Fruit fly (Drosophila melanogaster): Measurements from ENCODE around the gene CG17380.

CG17380 gene

dm6 chr3R:23417650-23418049 lies 14.1 kb upstream of the CG17380 start:
- TF ChIP-seq CG17806 (tag; optimal IDR thresholded peaks at IDR 0.05), result no peak
- TF ChIP-seq CG8301 (tag; optimal IDR thresholded peaks at IDR 0.05), result peak; percentile 39
- no peak for TF ChIP-seq CG34367 (tag; optimal IDR thresholded peaks at IDR 0.05)
- TF ChIP-seq CG10348 (GFP tag; IDR thresholded peaks at IDR 0.05), result no peak
- TF ChIP-seq fd96Ca (GFP tag; IDR thresholded peaks at IDR 0.05), result peak; percentile 52; the same call in 1 of the 3 replicates
- no peak for TF ChIP-seq CG15710 (tag; optimal IDR thresholded peaks at IDR 0.05)
- TF ChIP-seq CG9948 (tag; optimal IDR thresholded peaks at IDR 0.05), result no peak
- no peak for TF ChIP-seq D1 (tag; optimal IDR thresholded peaks at IDR 0.05)
- TF ChIP-seq CG4496 (GFP tag; IDR thresholded peaks at IDR 0.05), result 0 out of 3 replicates have a peak, but pooled peaks have one; percentile 36
- TF ChIP-seq rn (GFP tag; IDR thresholded peaks at IDR 0.05), result no peak
- TF ChIP-seq gl (tag; optimal IDR thresholded peaks at IDR 0.05), result no peak
- no peak for TF ChIP-seq CG13204 (GFP tag; optimal IDR thresholded peaks at IDR 0.05)
- TF ChIP-seq CG32121 (GFP tag; IDR thresholded peaks at IDR 0.05), result no peak
- TF ChIP-seq CG14655 (GFP tag; optimal IDR thresholded peaks at IDR 0.05), result peak; percentile 30
- no peak for TF ChIP-seq Pif1A (GFP tag; optimal IDR thresholded peaks at IDR 0.05)
- no peak for TF ChIP-seq Pif1B (GFP tag; optimal IDR thresholded peaks at IDR 0.05)
- TF ChIP-seq CG8159 (tag; optimal IDR thresholded peaks at IDR 0.05), result no peak
- TF ChIP-seq Snoo (tag; optimal IDR thresholded peaks at IDR 0.05), result no peak
- no peak for TF ChIP-seq EcR (GFP tag; optimal IDR thresholded peaks at IDR 0.05)
- TF ChIP-seq CG12605 (GFP tag; IDR thresholded peaks at IDR 0.05), result no peak
- peak; percentile 29 for TF ChIP-seq Ets98B (GFP tag; IDR thresholded peaks at IDR 0.05)

dm6 chr3R:23416579-23416978 lies 13.1 kb upstream of the CG17380 start:
- TF ChIP-seq CG9948 (tag; optimal IDR thresholded peaks at IDR 0.05) (no peak), CG17806 (tag; optimal IDR thresholded peaks at IDR 0.05) (no peak), Pif1A (GFP tag; optimal IDR thresholded peaks at IDR 0.05) (peak; percentile 52), Ets98B (GFP tag; IDR thresholded peaks at IDR 0.05) (peak; percentile 75), CG32121 (GFP tag; IDR thresholded peaks at IDR 0.05) (peak; percentile 75), D1 (tag; optimal IDR thresholded peaks at IDR 0.05) (no peak), CG8301 (tag; optimal IDR thresholded peaks at IDR 0.05) (peak; percentile 69), CG8159 (tag; optimal IDR thresholded peaks at IDR 0.05) (no peak), CG4496 (GFP tag; IDR thresholded peaks at IDR 0.05) (peak; percentile 65; the same call in 2 of the 3 replicates), CG34367 (tag; optimal IDR thresholded peaks at IDR 0.05) (no peak), Snoo (tag; optimal IDR thresholded peaks at IDR 0.05) (no peak), Pif1B (GFP tag; optimal IDR thresholded peaks at IDR 0.05) (no peak), CG14655 (GFP tag; optimal IDR thresholded peaks at IDR 0.05) (peak; percentile 53), fd96Ca (GFP tag; IDR thresholded peaks at IDR 0.05) (peak; percentile 72), CG10348 (GFP tag; IDR thresholded peaks at IDR 0.05) (no peak)

- TF ChIP-seq CG8159 (tag; optimal IDR thresholded peaks at IDR 0.05) (no peak), EcR (GFP tag; optimal IDR thresholded peaks at IDR 0.05) (no peak), CG34367 (tag; optimal IDR thresholded peaks at IDR 0.05) (no peak), CG8301 (tag; optimal IDR thresholded peaks at IDR 0.05) (peak; percentile 31), CG12605 (GFP tag; IDR thresholded peaks at IDR 0.05) (no peak), CG15710 (tag; optimal IDR thresholded peaks at IDR 0.05) (no peak), Pif1B (GFP tag; optimal IDR thresholded peaks at IDR 0.05) (no peak), gl (tag; optimal IDR thresholded peaks at IDR 0.05) (no peak), CG4496 (GFP tag; IDR thresholded peaks at IDR 0.05) (no peak), CG32121 (GFP tag; IDR thresholded peaks at IDR 0.05) (no peak), Snoo (tag; optimal IDR thresholded peaks at IDR 0.05) (no peak), CG9948 (tag; optimal IDR thresholded peaks at IDR 0.05) (peak; percentile 18), rn (GFP tag; IDR thresholded peaks at IDR 0.05) (no peak), CG13204 (GFP tag; optimal IDR thresholded peaks at IDR 0.05) (no peak), Pif1A (GFP tag; optimal IDR thresholded peaks at IDR 0.05) (no peak), Ets98B (GFP tag; IDR thresholded peaks at IDR 0.05) (no peak), D1 (tag; optimal IDR thresholded peaks at IDR 0.05) (no peak), fd96Ca (GFP tag; IDR thresholded peaks at IDR 0.05) (no peak), CG10348 (GFP tag; IDR thresholded peaks at IDR 0.05) (no peak), CG17806 (tag; optimal IDR thresholded peaks at IDR 0.05) (no peak), CG14655 (GFP tag; optimal IDR thresholded peaks at IDR 0.05) (peak; percentile 55)
Measured at dm6 chr3R:23407880-23408279, 4.4 kb upstream of the CG17380 start.

dm6 chr3R:23405209-23405608 lies 1.7 kb upstream of the CG17380 start, which contains the start of gene Ir94e:
Gene Ir94e (plus strand): TSS chr3R:23405509.
- TF ChIP-seq CG10348 (GFP tag; IDR thresholded peaks at IDR 0.05) (no peak), CG4496 (GFP tag; IDR thresholded peaks at IDR 0.05) (no peak), fd96Ca (GFP tag; IDR thresholded peaks at IDR 0.05) (no peak), Pif1A (GFP tag; optimal IDR thresholded peaks at IDR 0.05) (no peak), CG32121 (GFP tag; IDR thresholded peaks at IDR 0.05) (no peak), gl (tag; optimal IDR thresholded peaks at IDR 0.05) (no peak), CG9948 (tag; optimal IDR thresholded peaks at IDR 0.05) (no peak), CG8159 (tag; optimal IDR thresholded peaks at IDR 0.05) (no peak), rn (GFP tag; IDR thresholded peaks at IDR 0.05) (no peak), Snoo (tag; optimal IDR thresholded peaks at IDR 0.05) (no peak), Ets98B (GFP tag; IDR thresholded peaks at IDR 0.05) (no peak), CG8301 (tag; optimal IDR thresholded peaks at IDR 0.05) (no peak), EcR (GFP tag; optimal IDR thresholded peaks at IDR 0.05) (no peak), CG12605 (GFP tag; IDR thresholded peaks at IDR 0.05) (no peak), CG17806 (tag; optimal IDR thresholded peaks at IDR 0.05) (no peak)

- TF ChIP-seq CG15710 (tag; optimal IDR thresholded peaks at IDR 0.05), result no peak
- no peak for TF ChIP-seq CG32121 (GFP tag; IDR thresholded peaks at IDR 0.05)
- TF ChIP-seq CG12605 (GFP tag; IDR thresholded peaks at IDR 0.05), result no peak
- TF ChIP-seq fd96Ca (GFP tag; IDR thresholded peaks at IDR 0.05), result no peak
- TF ChIP-seq CG10348 (GFP tag; IDR thresholded peaks at IDR 0.05), result no peak
- no peak for TF ChIP-seq CG34367 (tag; optimal IDR thresholded peaks at IDR 0.05)
- TF ChIP-seq Ets98B (GFP tag; IDR thresholded peaks at IDR 0.05), result no peak
- no peak for TF ChIP-seq CG17806 (tag; optimal IDR thresholded peaks at IDR 0.05)
- TF ChIP-seq gl (tag; optimal IDR thresholded peaks at IDR 0.05), result no peak
- no peak for TF ChIP-seq rn (GFP tag; IDR thresholded peaks at IDR 0.05)
- TF ChIP-seq CG4496 (GFP tag; IDR thresholded peaks at IDR 0.05), result no peak
- TF ChIP-seq CG8159 (tag; optimal IDR thresholded peaks at IDR 0.05), result no peak
Measured at dm6 chr3R:23402508-23402907, 1.0 kb downstream of the CG17380 start, which contains the start of gene Ir94d. Gene Ir94d (plus strand): TSS chr3R:23402808.

All from whole organism, pupa.